Worm (Caenorhabditis elegans) whole organism, L3 larva: ENCODE data around the gene Y16B4A.2.

ENCODE experiments used
- aly-2 ChIP-seq: fragments of 150-350 bp; optimal IDR thresholded peaks from 2 replicates; lab custom pipeline; 2014; ENCODE audit warnings: missing biosample characterization, missing genetic modification characterization
- ama-1 ChIP-seq: fragments of 150-350 bp; optimal IDR thresholded peaks from 2 replicates; lab custom pipeline; 2018
- ceh-9 ChIP-seq: sonication (generic microtip); optimal IDR thresholded peaks from 2 replicates; lab custom pipeline; 2018; ENCODE audit warnings: missing biosample characterization, missing genetic modification characterization
- daf-12 ChIP-seq: fragments of 150-350 bp; optimal IDR thresholded peaks from 2 replicates; lab custom pipeline; 2014; ENCODE audit warnings: missing biosample characterization, missing genetic modification reagents, missing genetic modification characterization
- egl-5 ChIP-seq: fragments of 150-350 bp; optimal IDR thresholded peaks from 2 replicates; lab custom pipeline; 2017; ENCODE audit warnings: missing biosample characterization, missing genetic modification reagents, missing genetic modification characterization, inconsistent platforms
- elt-1 ChIP-seq: fragments of 150-350 bp; optimal IDR thresholded peaks from 2 replicates; lab custom pipeline; 2014; ENCODE audit warnings: missing biosample characterization, missing genetic modification characterization
- elt-2 ChIP-seq: sonication (generic microtip); optimal IDR thresholded peaks from 2 replicates; lab custom pipeline; 2016; ENCODE audit warnings: missing genetic modification reagents, mild to moderate bottlenecking, missing genetic modification characterization, missing compliant biosample characterization
- fkh-2 ChIP-seq: fragments of 150-350 bp; optimal IDR thresholded peaks from 2 replicates; lab custom pipeline; 2014; ENCODE audit warnings: missing biosample characterization, missing genetic modification reagents, missing genetic modification characterization
- lin-39 ChIP-seq: fragments of 150-350 bp; optimal IDR thresholded peaks from 2 replicates; lab custom pipeline; 2018; ENCODE audit warnings: missing biosample characterization, missing genetic modification reagents, missing genetic modification characterization
- lsy-12 ChIP-seq: sonication (generic microtip); optimal IDR thresholded peaks from 2 replicates; lab custom pipeline; 2016; ENCODE audit warnings: mild to moderate bottlenecking, missing genetic modification characterization, missing compliant biosample characterization
- nfya-1 ChIP-seq: sonication (generic microtip); optimal IDR thresholded peaks from 2 replicates; lab custom pipeline; 2017; ENCODE audit warnings: missing genetic modification characterization, mild to moderate bottlenecking, missing compliant biosample characterization, antibody characterized with exemption, moderate library complexity; ENCODE audit not compliant: insufficient read depth
- nhr-12 ChIP-seq: fragments of 150-350 bp; optimal IDR thresholded peaks from 2 replicates; lab custom pipeline; 2014; ENCODE audit warnings: missing biosample characterization, missing genetic modification characterization
- nhr-43 ChIP-seq: sonication (generic microtip); optimal IDR thresholded peaks from 2 replicates; lab custom pipeline; 2016; ENCODE audit warnings: mild to moderate bottlenecking, missing genetic modification characterization, missing compliant biosample characterization; ENCODE audit not compliant: poor library complexity, severe bottlenecking
- pqm-1 ChIP-seq: fragments of 150-350 bp; optimal IDR thresholded peaks from 2 replicates; lab custom pipeline; 2017; ENCODE audit warnings: missing biosample characterization, missing genetic modification characterization, inconsistent platforms
- unc-39 ChIP-seq: sonication (generic microtip); optimal IDR thresholded peaks from 4 replicates; lab custom pipeline; 2017; ENCODE audit warnings: missing biosample characterization, missing genetic modification characterization
- unc-62 ChIP-seq: fragments of 150-350 bp; sonication (generic microtip); optimal IDR thresholded peaks from 4 replicates; lab custom pipeline; 2014; ENCODE audit warnings: missing biosample characterization, missing genetic modification reagents, missing genetic modification characterization
- zag-1 ChIP-seq: fragments of 150-350 bp; optimal IDR thresholded peaks from 2 replicates; lab custom pipeline; 2014; ENCODE audit warnings: missing biosample characterization, missing genetic modification characterization
- ztf-4 ChIP-seq: fragments of 150-350 bp; optimal IDR thresholded peaks from 2 replicates; lab custom pipeline; 2014; ENCODE audit warnings: missing biosample characterization, missing genetic modification characterization

The Y16B4A.2 gene

DNA sequence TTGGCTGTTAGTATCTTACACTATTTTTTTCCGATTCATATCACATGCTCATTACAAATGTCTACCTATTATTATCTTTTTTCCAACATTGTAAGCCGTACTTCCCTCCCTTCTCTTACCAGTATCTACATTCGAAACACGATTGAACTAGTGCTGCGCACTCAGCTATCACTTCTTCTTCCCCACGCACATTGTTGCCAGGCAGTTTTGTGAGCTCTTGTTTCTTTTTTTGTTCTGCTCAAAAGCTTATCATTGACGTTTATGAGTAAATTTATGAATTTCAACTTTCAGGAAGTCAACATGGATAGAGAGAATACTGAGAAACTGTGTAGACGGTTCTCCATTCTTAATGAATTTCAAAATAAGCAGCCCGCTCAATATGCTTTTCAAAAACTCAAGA lies 50.6 kb downstream of the Y16B4A.2 start, which contains the start of gene F33C8.2:
Gene F33C8.2 (plus strand): TSS at position 301 of the 400 bp plus-strand sequence.
- TF ChIP-seq nhr-43 (tag; lab: Kevin White, UChicago) = no peak
- TF ChIP-seq pqm-1 (tag; lab: Kevin White, UChicago) = no peak
- no peak for TF ChIP-seq lsy-12 (tag; lab: Kevin White, UChicago)
- TF ChIP-seq zag-1 (tag; lab: Kevin White, UChicago) = no peak
- TF ChIP-seq elt-2 (tag; lab: Kevin White, UChicago) = no peak

ce11 chrX:14717782-14718181 lies 53.9 kb downstream of the Y16B4A.2 start:
- TF ChIP-seq aly-2 (tag; lab: Kevin White, UChicago) (no peak), nhr-12 (tag; lab: Kevin White, UChicago) (no peak), ama-1 (lab: Kevin White, UChicago) (no peak), fkh-2 (no peak), ztf-4 (tag; lab: Kevin White, UChicago) (no peak), ceh-9 (tag; lab: Kevin White, UChicago) (no peak)

- TF ChIP-seq unc-62 (GFP tag; lab: Kevin White, UChicago) (no peak), daf-12 (no peak), nfya-1 (no peak), unc-39 (tag; lab: Kevin White, UChicago) (no peak), ama-1 (lab: Kevin White, UChicago) (no peak), egl-5 (no peak), lin-39 (no peak), elt-1 (tag; lab: Kevin White, UChicago) (no peak)
Observed at ce11 chrX:14715459-14715858, 56.2 kb downstream of the Y16B4A.2 start.
